Fruit fly (Drosophila melanogaster) whole organism, prepupa: ENCODE data around the gene papi.

Experiments
- Blimp-1 ChIP-seq: fragments of 200-800 bp; sonication (Bioruptor generic); optimal IDR thresholded peaks from 3 replicates; lab custom pipeline; 2017; ENCODE audit warnings: missing biosample characterization, missing genetic modification characterization, mild to moderate bottlenecking, moderate library complexity, missing genetic modification reagents
- CG10631 ChIP-seq: fragments of 200-800 bp; sonication (Bioruptor generic); optimal IDR thresholded peaks from 2 replicates; lab custom pipeline; 2016; ENCODE audit warnings: missing biosample characterization, missing genetic modification characterization
- CG11294 ChIP-seq: fragments of 200-800 bp; sonication (Bioruptor generic); IDR thresholded peaks from 2 replicates; pipeline ENCODE4 v1.3.6; 2022; ENCODE audit warnings: missing biosample characterization, missing genetic modification characterization
- CG11762 ChIP-seq: fragments of 200-800 bp; sonication (Bioruptor generic); optimal IDR thresholded peaks from 3 replicates; lab custom pipeline; 2016; ENCODE audit warnings: missing biosample characterization, missing genetic modification characterization; ENCODE audit not compliant: insufficient read depth
- CG11902 ChIP-seq: fragments of 200-800 bp; sonication (Bioruptor generic); optimal IDR thresholded peaks from 3 replicates; lab custom pipeline; 2016; ENCODE audit warnings: missing biosample characterization, missing genetic modification characterization
- CG15336 ChIP-seq: fragments of 200-800 bp; sonication (Bioruptor generic); IDR thresholded peaks from 2 replicates; pipeline ENCODE4 v1.3.6; 2022; ENCODE audit warnings: missing biosample characterization, missing genetic modification characterization
- CG32006 ChIP-seq: fragments of 200-800 bp; sonication (Bioruptor generic); optimal IDR thresholded peaks from 3 replicates; lab custom pipeline; 2017; ENCODE audit warnings: missing biosample characterization, mild to moderate bottlenecking, missing genetic modification characterization
- CG3919 ChIP-seq: fragments of 200-800 bp; sonication (Bioruptor generic); optimal IDR thresholded peaks from 3 replicates; lab custom pipeline; 2016; ENCODE audit warnings: missing biosample characterization, missing genetic modification characterization
- CG4318 ChIP-seq: fragments of 200-800 bp; sonication (Bioruptor generic); optimal IDR thresholded peaks from 3 replicates; lab custom pipeline; 2017; ENCODE audit warnings: missing biosample characterization, mild to moderate bottlenecking, missing genetic modification characterization
- CG6163 ChIP-seq: fragments of 200-800 bp; sonication (Bioruptor generic); IDR thresholded peaks from 3 replicates; pipeline ENCODE4 v1.3.6; 2022; ENCODE audit warnings: missing biosample characterization, missing genetic modification characterization
- CG6276 ChIP-seq: fragments of 200-800 bp; sonication (Bioruptor generic); optimal IDR thresholded peaks from 2 replicates; lab custom pipeline; 2017; ENCODE audit warnings: missing biosample characterization, mild to moderate bottlenecking, missing genetic modification characterization
- CG6792 ChIP-seq: fragments of 200-800 bp; sonication (Bioruptor generic); optimal IDR thresholded peaks from 3 replicates; lab custom pipeline; 2016; ENCODE audit warnings: missing biosample characterization, missing genetic modification characterization
- CG6854 ChIP-seq: fragments of 200-800 bp; sonication (Bioruptor generic); optimal IDR thresholded peaks from 2 replicates; lab custom pipeline; 2017; ENCODE audit warnings: missing biosample characterization, mild to moderate bottlenecking, missing genetic modification characterization
- CG7368 ChIP-seq: fragments of 200-800 bp; sonication (Bioruptor generic); optimal IDR thresholded peaks from 3 replicates; lab custom pipeline; 2016; ENCODE audit warnings: missing biosample characterization, missing genetic modification characterization
- CG8119 ChIP-seq: fragments of 200-800 bp; sonication (Bioruptor generic); IDR thresholded peaks from 3 replicates; pipeline ENCODE4 v1.3.6; 2022; ENCODE audit warnings: missing biosample characterization, missing genetic modification characterization
- CG8319 ChIP-seq: fragments of 200-800 bp; sonication (Bioruptor generic); optimal IDR thresholded peaks from 3 replicates; lab custom pipeline; 2016; ENCODE audit warnings: missing biosample characterization, missing genetic modification characterization
- CG9139 ChIP-seq: fragments of 200-800 bp; sonication (Bioruptor generic); optimal IDR thresholded peaks from 3 replicates; lab custom pipeline; 2017; ENCODE audit warnings: missing biosample characterization, mild to moderate bottlenecking, missing genetic modification characterization
- Eip75B ChIP-seq: fragments of 200-800 bp; sonication (Bioruptor generic); optimal IDR thresholded peaks from 3 replicates; lab custom pipeline; 2016; ENCODE audit warnings: missing biosample characterization, missing genetic modification characterization
- Eip78C ChIP-seq: fragments of 200-800 bp; sonication (Bioruptor generic); peaks from one replicate; lab custom pipeline; 2016; ENCODE audit warnings: missing biosample characterization, missing genetic modification characterization
- Eip93F ChIP-seq: fragments of 200-800 bp; sonication (Bioruptor generic); optimal IDR thresholded peaks from 2 replicates; lab custom pipeline; 2016; ENCODE audit warnings: missing biosample characterization, mild to moderate bottlenecking, missing genetic modification characterization
- Hr38 ChIP-seq: sonication (Bioruptor generic); optimal IDR thresholded peaks from 2 replicates; lab custom pipeline; 2016; ENCODE audit warnings: missing biosample characterization, missing genetic modification characterization
- Hr39 ChIP-seq: fragments of 200-800 bp; sonication (Bioruptor generic); optimal IDR thresholded peaks from 2 replicates; lab custom pipeline; 2016; ENCODE audit warnings: missing biosample characterization, missing genetic modification characterization
- Lpt ChIP-seq: fragments of 200-800 bp; sonication (Bioruptor generic); optimal IDR thresholded peaks from 3 replicates; lab custom pipeline; 2016; ENCODE audit warnings: missing biosample characterization, missing genetic modification characterization
- Met ChIP-seq: fragments of 200-800 bp; sonication (Bioruptor generic); optimal IDR thresholded peaks from 3 replicates; lab custom pipeline; 2016; ENCODE audit warnings: missing biosample characterization, missing genetic modification characterization
- OdsH ChIP-seq: fragments of 200-800 bp; sonication (Bioruptor generic); optimal IDR thresholded peaks from 3 replicates; lab custom pipeline; 2016; ENCODE audit warnings: missing biosample characterization, missing genetic modification characterization
- Smox ChIP-seq: fragments of 200-800 bp; sonication (Bioruptor generic); optimal IDR thresholded peaks from 3 replicates; lab custom pipeline; 2016; ENCODE audit warnings: missing biosample characterization, missing genetic modification characterization
- Sox102F ChIP-seq: fragments of 200-800 bp; sonication (Bioruptor generic); optimal IDR thresholded peaks from 2 replicates; lab custom pipeline; 2016; ENCODE audit warnings: missing biosample characterization, mild to moderate bottlenecking, missing genetic modification characterization
- achi ChIP-seq: fragments of 200-800 bp; sonication (Bioruptor generic); optimal IDR thresholded peaks from 3 replicates; lab custom pipeline; 2016; ENCODE audit warnings: missing biosample characterization, missing genetic modification characterization
- acj6 ChIP-seq: fragments of 200-800 bp; sonication (Bioruptor generic); optimal IDR thresholded peaks from 3 replicates; lab custom pipeline; 2016; ENCODE audit warnings: missing biosample characterization, missing genetic modification characterization
- cyc ChIP-seq: fragments of 200-800 bp; sonication (Bioruptor generic); optimal IDR thresholded peaks from 3 replicates; lab custom pipeline; 2016; ENCODE audit warnings: missing biosample characterization, missing genetic modification characterization
- dsx ChIP-seq: fragments of 200-800 bp; optimal IDR thresholded peaks from 3 replicates; lab custom pipeline; 2019; ENCODE audit warnings: missing biosample characterization, mild to moderate bottlenecking, missing genetic modification characterization, moderate library complexity; ENCODE audit not compliant: poor library complexity, severe bottlenecking
- eg ChIP-seq: fragments of 200-800 bp; sonication (Bioruptor generic); IDR thresholded peaks from 3 replicates; pipeline ENCODE4 v1.3.6; 2022; ENCODE audit warnings: missing biosample characterization, missing genetic modification characterization
- esn ChIP-seq: fragments of 200-800 bp; sonication (Bioruptor generic); optimal IDR thresholded peaks from 2 replicates; lab custom pipeline; 2016; ENCODE audit warnings: missing biosample characterization, mild to moderate bottlenecking, missing genetic modification characterization, moderate library complexity
- fd85E ChIP-seq: fragments of 200-800 bp; sonication (Bioruptor generic); optimal IDR thresholded peaks from 3 replicates; lab custom pipeline; 2016; ENCODE audit warnings: missing biosample characterization, missing genetic modification characterization
- fkh ChIP-seq: fragments of 200-800 bp; sonication (Bioruptor generic); optimal IDR thresholded peaks from 3 replicates; lab custom pipeline; 2017; ENCODE audit warnings: missing biosample characterization, mild to moderate bottlenecking, missing genetic modification characterization, moderate library complexity
- lz ChIP-seq: fragments of 200-800 bp; sonication (Bioruptor generic); optimal IDR thresholded peaks from 3 replicates; lab custom pipeline; 2016; ENCODE audit warnings: missing biosample characterization, missing genetic modification characterization
- net ChIP-seq: fragments of 200-800 bp; sonication (Bioruptor generic); optimal IDR thresholded peaks from 3 replicates; lab custom pipeline; 2016; ENCODE audit warnings: missing biosample characterization, missing genetic modification characterization
- pdm3 ChIP-seq: fragments of 200-800 bp; sonication (Bioruptor generic); optimal IDR thresholded peaks from 3 replicates; lab custom pipeline; 2016; ENCODE audit warnings: missing biosample characterization, missing genetic modification characterization
- salr ChIP-seq, 2 experiments: fragments of 200-800 bp; sonication (Bioruptor generic); optimal IDR thresholded peaks; 3 replicates each; lab custom pipeline; 2016 to 2018; ENCODE audit warnings: missing biosample characterization in 2 of 2, missing genetic modification characterization in 2 of 2, mild to moderate bottlenecking in 1 of 2
- spab ChIP-seq: fragments of 200-800 bp; sonication (Bioruptor generic); optimal IDR thresholded peaks from 2 replicates; lab custom pipeline; 2017; ENCODE audit warnings: missing biosample characterization, mild to moderate bottlenecking, missing genetic modification characterization, missing genetic modification reagents
- ss ChIP-seq, 2 experiments: fragments of 200-800 bp; sonication (Bioruptor generic); optimal IDR thresholded peaks; 2 replicates in 1 of 2; 3 replicates in 1 of 2; lab custom pipeline; 2017 to 2018; ENCODE audit warnings: mild to moderate bottlenecking in 2 of 2, missing biosample characterization in 2 of 2, missing genetic modification characterization in 2 of 2, moderate library complexity in 1 of 2
- svp ChIP-seq: fragments of 200-800 bp; sonication (Bioruptor generic); peaks from one replicate; lab custom pipeline; 2016; ENCODE audit warnings: missing biosample characterization, missing genetic modification characterization
- vri ChIP-seq: fragments of 200-800 bp; sonication (Bioruptor generic); optimal IDR thresholded peaks from 3 replicates; lab custom pipeline; 2016; ENCODE audit warnings: missing biosample characterization, mild to moderate bottlenecking, missing genetic modification characterization

The papi gene

DNA sequence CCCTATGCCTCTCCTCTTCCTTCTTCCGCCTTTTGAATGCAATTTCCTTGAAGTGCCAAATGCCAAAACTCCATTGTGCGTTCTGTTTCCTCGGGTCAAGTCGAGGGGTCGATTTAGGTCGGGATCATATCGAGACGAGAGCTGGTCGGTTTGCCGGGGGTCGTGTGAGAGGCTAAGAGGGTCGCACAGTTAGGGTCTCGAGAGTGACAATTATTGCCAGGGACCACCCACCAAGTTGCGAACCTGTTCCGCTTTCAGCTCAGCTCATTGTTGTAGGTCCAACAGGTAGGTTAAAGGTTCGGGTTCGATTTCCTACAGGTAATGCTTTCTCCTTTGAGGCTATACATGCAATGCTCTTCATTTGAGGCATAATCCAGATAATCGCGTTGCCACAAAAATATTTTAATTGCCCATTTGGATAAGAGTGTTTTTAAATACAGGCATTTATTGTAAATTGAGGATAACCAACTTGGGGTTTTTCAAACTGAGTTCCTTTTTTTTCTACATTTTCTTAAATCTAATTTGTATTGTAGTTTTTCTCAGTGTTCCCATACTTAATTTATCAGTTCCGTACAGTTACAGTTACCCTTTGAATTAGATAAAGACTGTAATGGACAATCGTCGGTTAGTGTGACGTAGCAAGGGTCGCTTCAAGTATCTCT lies 48.0 kb upstream of the papi start:
- no peak for TF ChIP-seq Smox
- TF ChIP-seq ss (GFP tag; optimal IDR thresholded peaks at IDR 0.05; lab: Kevin White, UChicago) = no peak
- no peak for TF ChIP-seq Hr38 (GFP tag; lab: Kevin White, UChicago)
- no peak for TF ChIP-seq CG8319
- 0 out of 3 replicates have a peak, but pooled peaks have one; percentile 38 for TF ChIP-seq CG6163 (GFP tag; lab: Robert Waterston, UW)
- no peak for TF ChIP-seq vri (GFP tag; lab: Kevin White, UChicago)
- no peak for TF ChIP-seq Lpt (GFP tag; lab: Kevin White, UChicago)
- TF ChIP-seq Eip78C = peak; percentile 63
- no peak for TF ChIP-seq Hr39
- TF ChIP-seq acj6 (GFP tag; lab: Kevin White, UChicago) = peak; percentile 25
- TF ChIP-seq CG7368 (GFP tag; lab: Kevin White, UChicago) = no peak
- TF ChIP-seq Blimp-1 (GFP tag; lab: Kevin White, UChicago) = no peak
- no peak for TF ChIP-seq CG3919 (GFP tag; lab: Kevin White, UChicago)
- no peak for TF ChIP-seq pdm3 (GFP tag; lab: Kevin White, UChicago)
- TF ChIP-seq cyc = no peak
- no peak for TF ChIP-seq esn (GFP tag; lab: Kevin White, UChicago)
- TF ChIP-seq svp = peak; percentile 60
- TF ChIP-seq net = no peak
- no peak for TF ChIP-seq dsx
- TF ChIP-seq CG11902 (GFP tag; lab: Kevin White, UChicago) = no peak
- TF ChIP-seq CG8119 (GFP tag; lab: Robert Waterston, UW) = no peak
- no peak for TF ChIP-seq CG11762
- TF ChIP-seq CG6792 = no peak
- TF ChIP-seq spab (GFP tag; lab: Kevin White, UChicago) = no peak
- peak; percentile 6 for TF ChIP-seq CG32006 (GFP tag; lab: Kevin White, UChicago)

DNA sequence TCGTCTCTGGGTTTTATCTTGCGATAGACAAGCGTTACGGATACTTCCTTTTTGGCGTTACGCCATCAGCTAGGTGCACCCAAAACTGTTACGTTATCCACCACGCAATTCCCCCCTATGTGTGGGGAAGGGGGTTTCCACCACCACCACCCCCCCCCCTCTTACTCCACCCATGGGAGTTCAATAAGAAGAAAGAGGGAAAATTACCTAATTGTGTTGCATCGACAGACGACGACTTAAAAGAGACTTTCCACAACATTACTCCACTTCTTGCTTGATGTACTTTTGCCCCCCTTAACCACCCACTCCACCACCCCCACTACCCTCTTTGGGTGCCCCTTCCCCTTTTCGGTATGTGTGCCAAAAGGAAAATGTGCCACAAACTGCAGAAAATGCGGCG lies 47.4 kb upstream of the papi start:
- TF ChIP-seq CG8119 (GFP tag; lab: Robert Waterston, UW) (no peak), Met (GFP tag; lab: Kevin White, UChicago) (no peak), Lpt (GFP tag; lab: Kevin White, UChicago) (no peak), CG9139 (GFP tag; lab: Kevin White, UChicago) (no peak), CG8319 (no peak), CG15336 (GFP tag; lab: Robert Waterston, UW) (no peak), Sox102F (GFP tag; lab: Kevin White, UChicago) (no peak)

DNA sequence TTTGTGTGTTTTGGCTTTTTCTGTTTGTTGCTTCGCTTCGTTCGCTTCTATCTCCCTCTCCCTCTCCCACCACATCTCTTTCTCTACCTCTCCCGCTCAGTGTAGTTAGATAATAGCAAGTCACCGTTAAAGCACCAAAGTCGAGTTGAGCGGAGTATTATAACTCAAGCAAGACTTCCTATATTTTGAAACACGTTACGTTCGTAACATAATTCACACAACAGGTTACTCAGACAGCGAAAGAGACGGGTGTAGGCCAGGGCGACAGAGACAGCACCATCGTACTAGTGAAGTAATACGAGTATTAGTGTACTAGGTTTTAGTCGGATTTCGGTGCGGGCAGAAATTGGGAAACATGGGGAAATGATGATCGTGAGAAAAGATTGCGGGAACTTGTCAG lies 46.9 kb upstream of the papi start:
- no peak for TF ChIP-seq CG6276 (GFP tag; lab: Kevin White, UChicago)
- TF ChIP-seq fkh = peak; percentile 16
- no peak for TF ChIP-seq CG11294 (GFP tag; lab: Robert Waterston, UW)
- peak; percentile 6 for TF ChIP-seq Lpt (GFP tag; lab: Kevin White, UChicago)
- TF ChIP-seq, all 60 proteins: peak for 2

DNA sequence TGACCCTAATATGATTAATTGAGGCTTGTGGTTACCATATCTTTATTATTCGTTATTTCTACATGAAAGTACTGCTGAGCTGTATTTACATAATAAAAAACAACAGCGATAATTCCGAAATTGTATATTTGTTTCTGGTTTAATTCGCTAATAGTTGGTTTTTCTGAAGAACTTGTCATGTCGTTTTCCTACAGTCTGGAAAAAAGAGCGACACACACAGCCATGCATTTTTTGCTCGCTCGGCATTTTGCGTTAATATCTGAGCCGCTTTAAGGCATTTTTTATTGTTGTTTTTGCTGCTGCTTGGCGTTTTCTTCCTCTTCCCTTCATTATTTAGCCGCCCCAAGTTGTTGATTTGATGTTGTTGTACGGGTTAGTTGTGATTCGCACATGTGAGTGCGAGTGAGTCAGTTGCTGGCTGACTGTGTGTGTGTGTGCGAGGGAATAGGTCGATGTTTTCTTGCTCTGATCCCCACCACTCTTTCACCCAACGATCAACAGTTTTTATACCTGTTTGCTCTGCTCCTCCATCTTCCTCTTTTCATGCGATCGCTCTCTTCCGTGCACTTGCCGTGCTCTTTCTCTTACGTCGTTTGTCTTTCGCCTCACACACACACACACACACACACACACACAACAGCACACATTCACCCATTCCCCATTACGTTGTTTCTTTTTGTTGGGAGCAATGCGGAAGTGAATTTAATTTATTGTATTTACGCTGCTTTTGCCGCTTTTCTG lies 45.3 kb upstream of the papi start:
- TF ChIP-seq CG32006 (GFP tag; lab: Kevin White, UChicago) (peak; percentile 9), CG6163 (GFP tag; lab: Robert Waterston, UW) (peak; percentile 60; the same call in 2 of the 3 replicates), OdsH (GFP tag; lab: Kevin White, UChicago) (peak; percentile 63), Eip75B (GFP tag; lab: Kevin White, UChicago) (peak; percentile 9), Eip78C (peak; percentile 86), eg (GFP tag; lab: Robert Waterston, UW) (no peak), Eip93F (GFP tag; lab: Kevin White, UChicago) (no peak), fd85E (GFP tag; lab: Kevin White, UChicago) (no peak), cyc (no peak), CG11762 (no peak), CG15336 (GFP tag; lab: Robert Waterston, UW) (peak; percentile 59; the same call in 1 of the 2 replicates), CG4318 (GFP tag; lab: Kevin White, UChicago) (no peak), spab (GFP tag; lab: Kevin White, UChicago) (peak; percentile 18), achi (GFP tag; lab: Kevin White, UChicago) (no peak), CG6276 (GFP tag; lab: Kevin White, UChicago) (no peak), salr (GFP tag; optimal IDR thresholded peaks at IDR 0.05; lab: Kevin White, UChicago) (peak in 1 of 2 experiments; percentile 12), CG6854 (GFP tag; lab: Kevin White, UChicago) (peak; percentile 43), lz (GFP tag; lab: Kevin White, UChicago) (peak; percentile 18), CG10631 (GFP tag; lab: Kevin White, UChicago) (peak; percentile 56), pdm3 (GFP tag; lab: Kevin White, UChicago) (peak; percentile 28), Lpt (GFP tag; lab: Kevin White, UChicago) (peak; percentile 71), acj6 (GFP tag; lab: Kevin White, UChicago) (peak; percentile 52), CG3919 (GFP tag; lab: Kevin White, UChicago) (no peak), CG11294 (GFP tag; lab: Robert Waterston, UW) (no peak)
